Fruit fly (Drosophila melanogaster) whole organism: ENCODE results near the gene CG14286.

Experiments used
- CG8478 ChIP-seq: fragments of >200 bp; optimal IDR thresholded peaks from 2 replicates; lab custom pipeline; 2018; ENCODE audit warnings: inconsistent platforms
- EcR ChIP-seq, 2 experiments: fragments of >200 bp; optimal IDR thresholded peaks; 2 replicates each; lab custom pipeline; 2017; ENCODE audit warnings: missing biosample characterization in 2 of 2, missing genetic modification characterization in 2 of 2, missing genetic modification reagents in 2 of 2
- pan ChIP-seq: fragments of >200 bp; optimal IDR thresholded peaks from 2 replicates; lab custom pipeline; 2017
- psq ChIP-seq: fragments of >200 bp; optimal IDR thresholded peaks from 2 replicates; lab custom pipeline; 2017
- usp ChIP-seq: fragments of >200 bp; optimal IDR thresholded peaks from 2 replicates; lab custom pipeline; 2017; ENCODE audit warnings: missing biosample characterization, missing genetic modification characterization, mixed read lengths

- TF ChIP-seq usp (GFP tag; lab: Kevin White, UChicago) (no peak), pan (lab: Kevin White, UChicago) (no peak), CG8478 (lab: Kevin White, UChicago) (no peak), psq (lab: Kevin White, UChicago) (no peak), EcR (GFP tag; optimal IDR thresholded peaks at IDR 0.05; lab: Kevin White, UChicago) (no peak)
Measured at dm6 chr3R:19040685-19041084, 16.8 kb downstream of the CG14286 start.
